Worm (Caenorhabditis elegans) whole organism, L4 larva: ENCODE measurements around the gene T10F2.5.
A peak's percentile ranks its signal among the peaks of the same experiment; 100 is the strongest.

Experiments used
- D1046.2 ChIP-seq: fragments of 200-800 bp; sonication (Bioruptor generic); IDR thresholded peaks from 2 replicates; pipeline ENCODE4 v1.3.6; 2022; ENCODE audit warnings: missing genetic modification characterization, missing compliant biosample characterization
- F26F4.8 ChIP-seq: fragments of 200-800 bp; sonication (Bioruptor generic); conservative IDR thresholded peaks from 2 replicates; pipeline ENCODE4 v1.3.6; 2022; ENCODE audit warnings: missing genetic modification characterization, missing compliant biosample characterization
- F44E2.7 ChIP-seq: fragments of 200-800 bp; sonication (Bioruptor generic); IDR thresholded peaks from 2 replicates; pipeline ENCODE4 v2.1.2; 2022; ENCODE audit warnings: missing genetic modification characterization, missing compliant biosample characterization
- R02D3.7 ChIP-seq: fragments of 150-350 bp; sonication (generic microtip); optimal IDR thresholded peaks from 3 replicates; lab custom pipeline; 2014; ENCODE audit warnings: missing biosample characterization, missing genetic modification characterization
- T20F7.1 ChIP-seq: fragments of 200-800 bp; sonication (Bioruptor generic); optimal IDR thresholded peaks from 2 replicates; lab custom pipeline; 2018; ENCODE audit warnings: mild to moderate bottlenecking, missing genetic modification characterization, missing compliant biosample characterization
- T26A8.4 ChIP-seq: fragments of 200-800 bp; sonication (Bioruptor generic); IDR thresholded peaks from 2 replicates; pipeline ENCODE4 v1.3.6; 2022; ENCODE audit warnings: missing genetic modification characterization, missing compliant biosample characterization
- Y105C5A.15 ChIP-seq: fragments of 200-800 bp; sonication (Bioruptor generic); IDR thresholded peaks from 2 replicates; pipeline ENCODE4 v1.3.6; 2022; ENCODE audit warnings: missing genetic modification characterization, missing compliant biosample characterization
- Y75B8A.6 ChIP-seq: fragments of 200-800 bp; sonication (Bioruptor generic); IDR thresholded peaks from 2 replicates; pipeline ENCODE4 v1.3.6; 2022; ENCODE audit warnings: missing genetic modification reagents, missing genetic modification characterization, missing compliant biosample characterization
- ZK546.5 ChIP-seq, 2 experiments: sonication (generic microtip); optimal IDR thresholded peaks; 2 replicates each; lab custom pipeline; 2017; ENCODE audit warnings: missing biosample characterization in 2 of 2, missing genetic modification characterization in 2 of 2
- aly-2 ChIP-seq: sonication (generic microtip); optimal IDR thresholded peaks from 2 replicates; lab custom pipeline; 2018; ENCODE audit warnings: missing biosample characterization, missing genetic modification characterization
- ama-1 ChIP-seq: fragments of 150-350 bp; optimal IDR thresholded peaks from 2 replicates; lab custom pipeline; 2014; ENCODE audit warnings: inconsistent platforms, mixed read lengths
- attf-4 ChIP-seq: sonication (generic microtip); optimal IDR thresholded peaks from 3 replicates; lab custom pipeline; 2017; ENCODE audit warnings: missing biosample characterization, missing genetic modification characterization
- ceh-20 ChIP-seq: fragments of 200-800 bp; sonication (Bioruptor generic); IDR thresholded peaks from 2 replicates; pipeline ENCODE4 v1.3.6; 2022; ENCODE audit warnings: missing genetic modification reagents, missing genetic modification characterization, missing compliant biosample characterization
- ceh-28 ChIP-seq: fragments of 150-350 bp; optimal IDR thresholded peaks from 2 replicates; lab custom pipeline; 2014; ENCODE audit warnings: missing biosample characterization, missing genetic modification reagents, missing genetic modification characterization
- ceh-82 ChIP-seq: sonication (generic microtip); optimal IDR thresholded peaks from 2 replicates; lab custom pipeline; 2017; ENCODE audit warnings: missing biosample characterization, missing genetic modification characterization
- daf-12 ChIP-seq: fragments of 150-350 bp; optimal IDR thresholded peaks from 2 replicates; lab custom pipeline; 2014; ENCODE audit warnings: missing biosample characterization, missing genetic modification reagents, missing genetic modification characterization
- daf-16 ChIP-seq, 3 experiments: sonication (generic microtip); optimal IDR thresholded peaks; 2 replicates each; lab custom pipeline; 2016 to 2017; ENCODE audit warnings: missing genetic modification characterization in 3 of 3, missing genetic modification reagents in 3 of 3, mild to moderate bottlenecking in 2 of 3, missing compliant biosample characterization in 2 of 3, missing biosample characterization in 1 of 3, moderate library complexity in 1 of 3
- daf-8 ChIP-seq: fragments of 200-800 bp; sonication (Bioruptor generic); IDR thresholded peaks from 2 replicates; pipeline ENCODE4 v1.3.6; 2022; ENCODE audit warnings: missing genetic modification characterization, missing compliant biosample characterization
- dmd-6 ChIP-seq: fragments of 200-800 bp; sonication (Bioruptor generic); IDR thresholded peaks from 2 replicates; pipeline ENCODE4 v1.3.6; 2022; ENCODE audit warnings: missing genetic modification reagents, missing genetic modification characterization, missing compliant biosample characterization
- dmd-8 ChIP-seq: fragments of 200-800 bp; sonication (Bioruptor generic); IDR thresholded peaks from 2 replicates; pipeline ENCODE4 v1.3.6; 2022; ENCODE audit warnings: missing genetic modification characterization, missing compliant biosample characterization
- dpl-1 ChIP-seq: fragments of 150-350 bp; optimal IDR thresholded peaks from 2 replicates; lab custom pipeline; 2014; ENCODE audit warnings: missing biosample characterization, missing genetic modification reagents, missing genetic modification characterization
- duxl-1 ChIP-seq: sonication (generic microtip); optimal IDR thresholded peaks from 2 replicates; lab custom pipeline; 2016; ENCODE audit warnings: mild to moderate bottlenecking, missing genetic modification characterization, moderate library complexity, missing compliant biosample characterization; ENCODE audit not compliant: poor library complexity
- dve-1 ChIP-seq: sonication (generic microtip); optimal IDR thresholded peaks from 2 replicates; lab custom pipeline; 2017; ENCODE audit warnings: antibody characterized with exemption, mild to moderate bottlenecking, missing genetic modification characterization, missing compliant biosample characterization; ENCODE audit not compliant: insufficient read depth
- fkh-10 ChIP-seq: fragments of 150-350 bp; optimal IDR thresholded peaks from 2 replicates; lab custom pipeline; 2014; ENCODE audit warnings: missing biosample characterization, missing genetic modification reagents, missing genetic modification characterization
- hif-1 ChIP-seq, 2 experiments: sonication (generic microtip); optimal IDR thresholded peaks; 2 replicates each; lab custom pipeline; 2016 to 2017; ENCODE audit warnings: missing compliant biosample characterization in 2 of 2, missing genetic modification characterization in 2 of 2, missing genetic modification reagents in 2 of 2, missing genotype in 2 of 2, mild to moderate bottlenecking in 1 of 2
- lim-7 ChIP-seq: fragments of 200-800 bp; sonication (Bioruptor generic); IDR thresholded peaks from 2 replicates; pipeline ENCODE4 v1.3.6; 2022; ENCODE audit warnings: missing genetic modification characterization, missing compliant biosample characterization
- lin-1 ChIP-seq: fragments of 200-800 bp; sonication (Bioruptor generic); IDR thresholded peaks from 2 replicates; pipeline ENCODE4 v1.3.6; 2022; ENCODE audit warnings: missing genetic modification reagents, missing genetic modification characterization, missing compliant biosample characterization
- lsy-2 ChIP-seq, 2 experiments: fragments of 150-350 bp in 1 of 2; sonication (generic microtip) in 1 of 2; optimal IDR thresholded peaks; 2 replicates each; lab custom pipeline; 2014 to 2017; ENCODE audit warnings: missing biosample characterization in 2 of 2, missing genetic modification characterization in 2 of 2
- madf-5 ChIP-seq, 2 experiments: fragments of 200-800 bp; sonication (Bioruptor generic); IDR thresholded peaks; 2 replicates each; pipeline ENCODE4 v1.3.6; 2022; ENCODE audit warnings: missing compliant biosample characterization in 2 of 2, missing genetic modification characterization in 2 of 2
- mdt-29 ChIP-seq: fragments of 200-800 bp; sonication (Bioruptor generic); IDR thresholded peaks from 2 replicates; pipeline ENCODE4 v1.3.6; 2022; ENCODE audit warnings: missing genetic modification reagents, missing genetic modification characterization, missing compliant biosample characterization
- mes-2 ChIP-seq: sonication (generic microtip); optimal IDR thresholded peaks from 2 replicates; lab custom pipeline; 2016; ENCODE audit warnings: missing genotype, mild to moderate bottlenecking, missing genetic modification characterization, missing compliant biosample characterization; ENCODE audit not compliant: poor library complexity, severe bottlenecking
- mxl-2 ChIP-seq: fragments of 200-800 bp; sonication (Bioruptor generic); conservative IDR thresholded peaks from 2 replicates; pipeline ENCODE4 v1.3.6; 2022; ENCODE audit warnings: missing genetic modification reagents, missing genetic modification characterization, missing compliant biosample characterization
- nhr-102 ChIP-seq: sonication (generic microtip); optimal IDR thresholded peaks from 2 replicates; lab custom pipeline; 2016; ENCODE audit warnings: mild to moderate bottlenecking, missing genetic modification characterization, moderate library complexity, missing compliant biosample characterization
- nhr-11 ChIP-seq: fragments of 150-350 bp; optimal IDR thresholded peaks from 2 replicates; lab custom pipeline; 2014; ENCODE audit warnings: missing biosample characterization, missing genetic modification characterization
- nhr-111 ChIP-seq: fragments of 200-800 bp; sonication (Bioruptor generic); optimal IDR thresholded peaks from 2 replicates; lab custom pipeline; 2018; ENCODE audit warnings: mild to moderate bottlenecking, missing genetic modification characterization, missing compliant biosample characterization
- nhr-237 ChIP-seq: sonication (generic microtip); optimal IDR thresholded peaks from 2 replicates; lab custom pipeline; 2017; ENCODE audit warnings: missing biosample characterization, missing genetic modification characterization
- nhr-25 ChIP-seq: sonication (generic microtip); optimal IDR thresholded peaks from 2 replicates; lab custom pipeline; 2017; ENCODE audit warnings: missing genetic modification characterization, mild to moderate bottlenecking, missing compliant biosample characterization, antibody characterized with exemption, moderate library complexity, borderline replicate concordance; ENCODE audit not compliant: insufficient read depth
- nhr-48 ChIP-seq: sonication (generic microtip); optimal IDR thresholded peaks from 2 replicates; lab custom pipeline; 2016; ENCODE audit warnings: mild to moderate bottlenecking, missing genetic modification characterization, missing compliant biosample characterization
- pha-4 ChIP-seq, 2 experiments: fragments of 150-350 bp in 1 of 2; fragments of 200-800 bp in 1 of 2; sonication (Bioruptor generic) in 1 of 2; IDR thresholded peaks in 1 of 2; optimal IDR thresholded peaks in 1 of 2; 2 replicates each; pipeline versions ENCODE4 v1.3.6 to Lab custom; 2014 to 2022; ENCODE audit warnings: missing genetic modification characterization in 2 of 2, missing genetic modification reagents in 2 of 2, missing biosample characterization in 1 of 2, missing compliant biosample characterization in 1 of 2
- php-3 ChIP-seq: fragments of 200-800 bp; sonication (Bioruptor generic); IDR thresholded peaks from 2 replicates; pipeline ENCODE4 v1.3.6; 2022; ENCODE audit warnings: missing genetic modification reagents, missing genetic modification characterization, missing compliant biosample characterization
- set-16 ChIP-seq: fragments of 200-800 bp; sonication (Bioruptor generic); IDR thresholded peaks from 2 replicates; pipeline ENCODE4 v1.3.6; 2022; ENCODE audit warnings: missing genetic modification reagents, missing genetic modification characterization, missing compliant biosample characterization
- skn-1 ChIP-seq: fragments of 150-350 bp; optimal IDR thresholded peaks from 2 replicates; lab custom pipeline; 2014; ENCODE audit warnings: missing biosample characterization, missing genetic modification characterization
- tag-97 ChIP-seq: fragments of 200-800 bp; sonication (Bioruptor generic); IDR thresholded peaks from 2 replicates; pipeline ENCODE4 v1.3.6; 2022; ENCODE audit warnings: missing genetic modification characterization, missing compliant biosample characterization
- tra-1 ChIP-seq: fragments of 200-800 bp; sonication (Bioruptor generic); IDR thresholded peaks from 2 replicates; pipeline ENCODE4 v1.3.6; 2022; ENCODE audit warnings: missing genetic modification reagents, missing genetic modification characterization, missing compliant biosample characterization
- vab-7 ChIP-seq: fragments of 200-800 bp; sonication (Bioruptor generic); IDR thresholded peaks from 2 replicates; pipeline ENCODE4 v1.3.6; 2022; ENCODE audit warnings: missing genetic modification reagents, missing genetic modification characterization, missing compliant biosample characterization
- zfp-2 ChIP-seq: sonication (generic microtip); optimal IDR thresholded peaks from 2 replicates; lab custom pipeline; 2016; ENCODE audit warnings: mild to moderate bottlenecking, missing genetic modification characterization, missing compliant biosample characterization
- zfp-3 ChIP-seq: fragments of 200-800 bp; sonication (Bioruptor generic); conservative IDR thresholded peaks from 2 replicates; pipeline ENCODE4 v1.3.6; 2022; ENCODE audit warnings: missing genetic modification reagents, missing genetic modification characterization, missing compliant biosample characterization
- ztf-7 ChIP-seq: fragments of 150-350 bp; optimal IDR thresholded peaks from 2 replicates; lab custom pipeline; 2014; ENCODE audit warnings: missing biosample characterization, missing genetic modification characterization

The T10F2.5 gene

ce11 chrIII:5203310-5203709 is 43.9 kb upstream of the T10F2.5 start (continued):
- no peak for TF ChIP-seq mes-2 (tag; lab: Kevin White, UChicago)
- TF ChIP-seq F26F4.8 (GFP tag; lab: Robert Waterston, UW), result no peak
- no peak for TF ChIP-seq nhr-111
- TF ChIP-seq nhr-102 (tag; lab: Kevin White, UChicago), result peak; percentile 27
- no peak for TF ChIP-seq vab-7 (GFP tag; lab: Robert Waterston, UW)
- no peak for TF ChIP-seq tra-1
- TF ChIP-seq lin-1, result no peak
- TF ChIP-seq T26A8.4 (GFP tag; lab: Robert Waterston, UW), result no peak
- TF ChIP-seq lim-7 (GFP tag; lab: Robert Waterston, UW), result no peak
- no peak for TF ChIP-seq ama-1 (lab: Kevin White, UChicago)
- TF ChIP-seq ceh-20 (GFP tag; lab: Robert Waterston, UW), result no peak
- TF ChIP-seq dve-1 (tag; lab: Kevin White, UChicago), result peak; percentile 29
- no peak for TF ChIP-seq nhr-25
- no peak for TF ChIP-seq mxl-2
- no peak for TF ChIP-seq ZK546.5 (tag; optimal IDR thresholded peaks at IDR 0.05; lab: Kevin White, UChicago)

- no peak for TF ChIP-seq mdt-29
- no peak for TF ChIP-seq fkh-10 (GFP tag; lab: Kevin White, UChicago)
- no peak for TF ChIP-seq ama-1 (lab: Kevin White, UChicago)
- TF ChIP-seq ztf-7 (tag; lab: Kevin White, UChicago), result peak; percentile 25
- TF ChIP-seq nhr-11, result peak; percentile 85
- no peak for TF ChIP-seq php-3 (GFP tag; lab: Robert Waterston, UW)
- no peak for TF ChIP-seq dmd-8 (GFP tag; lab: Robert Waterston, UW)
- TF ChIP-seq daf-16 (GFP tag; optimal IDR thresholded peaks at IDR 0.05; lab: Kevin White, UChicago), result no peak
- TF ChIP-seq daf-16 (tag; optimal IDR thresholded peaks at IDR 0.05; lab: Kevin White, UChicago), result peak; percentile 85
- no peak for TF ChIP-seq Y75B8A.6
- peak; percentile 94 for TF ChIP-seq dve-1 (tag; lab: Kevin White, UChicago)
- no peak for TF ChIP-seq madf-5 (GFP tag; IDR thresholded peaks at IDR 0.05; lab: Robert Waterston, UW)
- TF ChIP-seq aly-2 (tag; lab: Kevin White, UChicago), result no peak
- no peak for TF ChIP-seq set-16
- TF ChIP-seq ceh-82 (tag; lab: Kevin White, UChicago), result no peak
- TF ChIP-seq nhr-48, result peak; percentile 11
- no peak for TF ChIP-seq duxl-1 (tag; lab: Kevin White, UChicago)
- no peak for TF ChIP-seq vab-7 (GFP tag; lab: Robert Waterston, UW)
- TF ChIP-seq zfp-3 (GFP tag; lab: Robert Waterston, UW), result no peak
- peak; percentile 35 for TF ChIP-seq mes-2 (tag; lab: Kevin White, UChicago)
- peak; percentile 13 for TF ChIP-seq dpl-1
- TF ChIP-seq D1046.2 (GFP tag; lab: Robert Waterston, UW), result no peak
- TF ChIP-seq attf-4, result no peak
- TF ChIP-seq R02D3.7 (tag; lab: Kevin White, UChicago), result no peak
- no peak for TF ChIP-seq skn-1 (tag; lab: Kevin White, UChicago)
- no peak for TF ChIP-seq daf-8
- TF ChIP-seq Y105C5A.15 (GFP tag; lab: Robert Waterston, UW), result no peak
- TF ChIP-seq F44E2.7 (GFP tag; lab: Robert Waterston, UW), result no peak
- 0 out of 2 replicates have a peak, but pooled peaks have one; percentile 27 for TF ChIP-seq tra-1
- TF ChIP-seq lsy-2 (tag; optimal IDR thresholded peaks at IDR 0.05; lab: Kevin White, UChicago), result peak; percentile 19 to 55
- TF ChIP-seq dmd-6 (GFP tag; lab: Robert Waterston, UW), result peak; percentile 69
- TF ChIP-seq nhr-237 (tag; lab: Kevin White, UChicago), result no peak
- no peak for TF ChIP-seq tag-97 (GFP tag; lab: Robert Waterston, UW)
- no peak for TF ChIP-seq ceh-28 (tag; lab: Kevin White, UChicago)
- peak; percentile 46 for TF ChIP-seq T20F7.1
- TF ChIP-seq hif-1 (tag; optimal IDR thresholded peaks at IDR 0.05; lab: Kevin White, UChicago), result peak in 1 of 2 experiments; percentile 78
- no peak for TF ChIP-seq daf-12 (tag; lab: Kevin White, UChicago)
- 0 out of 2 replicates have a peak, but pooled peaks have one; percentile 18 for TF ChIP-seq pha-4 (GFP tag; IDR thresholded peaks at IDR 0.05; lab: Robert Waterston, UW)
- no peak for TF ChIP-seq pha-4 (tag; optimal IDR thresholded peaks at IDR 0.05; lab: Kevin White, UChicago)
- TF ChIP-seq zfp-2, result no peak
Observed at ce11 chrIII:5202641-5203040, 43.2 kb upstream of the T10F2.5 start.
